Fruit fly (Drosophila melanogaster) whole organism, prepupa: ENCODE measurements around the gene CG42537.

ENCODE experiments used
- CG6792 ChIP-seq: fragments of 200-800 bp; sonication (Bioruptor generic); optimal IDR thresholded peaks from 3 replicates; lab custom pipeline; 2016; ENCODE audit warnings: missing biosample characterization, missing genetic modification characterization
- CG7368 ChIP-seq: fragments of 200-800 bp; sonication (Bioruptor generic); optimal IDR thresholded peaks from 3 replicates; lab custom pipeline; 2016; ENCODE audit warnings: missing biosample characterization, missing genetic modification characterization
- Eip75B ChIP-seq: fragments of 200-800 bp; sonication (Bioruptor generic); optimal IDR thresholded peaks from 3 replicates; lab custom pipeline; 2016; ENCODE audit warnings: missing biosample characterization, missing genetic modification characterization
- Ets96B ChIP-seq: fragments of 200-800 bp; optimal IDR thresholded peaks from 2 replicates; lab custom pipeline; 2019; ENCODE audit warnings: missing biosample characterization, mild to moderate bottlenecking, missing genetic modification characterization, moderate library complexity
- Gug ChIP-seq: fragments of 200-800 bp; sonication (Bioruptor generic); IDR thresholded peaks from 2 replicates; pipeline ENCODE4 v1.3.6; 2022; ENCODE audit warnings: missing biosample characterization, missing genetic modification characterization
- Hr38 ChIP-seq: sonication (Bioruptor generic); optimal IDR thresholded peaks from 2 replicates; lab custom pipeline; 2016; ENCODE audit warnings: missing biosample characterization, missing genetic modification characterization
- Met ChIP-seq: fragments of 200-800 bp; sonication (Bioruptor generic); optimal IDR thresholded peaks from 3 replicates; lab custom pipeline; 2016; ENCODE audit warnings: missing biosample characterization, missing genetic modification characterization
- Smox ChIP-seq: fragments of 200-800 bp; sonication (Bioruptor generic); optimal IDR thresholded peaks from 3 replicates; lab custom pipeline; 2016; ENCODE audit warnings: missing biosample characterization, missing genetic modification characterization
- achi ChIP-seq: fragments of 200-800 bp; sonication (Bioruptor generic); optimal IDR thresholded peaks from 3 replicates; lab custom pipeline; 2016; ENCODE audit warnings: missing biosample characterization, missing genetic modification characterization
- dac ChIP-seq: fragments of 200-800 bp; sonication (Bioruptor generic); optimal IDR thresholded peaks from 2 replicates; lab custom pipeline; 2017; ENCODE audit warnings: missing biosample characterization, mild to moderate bottlenecking, missing genetic modification characterization
- fkh ChIP-seq: fragments of 200-800 bp; sonication (Bioruptor generic); optimal IDR thresholded peaks from 3 replicates; lab custom pipeline; 2017; ENCODE audit warnings: missing biosample characterization, mild to moderate bottlenecking, missing genetic modification characterization, moderate library complexity

DNA sequence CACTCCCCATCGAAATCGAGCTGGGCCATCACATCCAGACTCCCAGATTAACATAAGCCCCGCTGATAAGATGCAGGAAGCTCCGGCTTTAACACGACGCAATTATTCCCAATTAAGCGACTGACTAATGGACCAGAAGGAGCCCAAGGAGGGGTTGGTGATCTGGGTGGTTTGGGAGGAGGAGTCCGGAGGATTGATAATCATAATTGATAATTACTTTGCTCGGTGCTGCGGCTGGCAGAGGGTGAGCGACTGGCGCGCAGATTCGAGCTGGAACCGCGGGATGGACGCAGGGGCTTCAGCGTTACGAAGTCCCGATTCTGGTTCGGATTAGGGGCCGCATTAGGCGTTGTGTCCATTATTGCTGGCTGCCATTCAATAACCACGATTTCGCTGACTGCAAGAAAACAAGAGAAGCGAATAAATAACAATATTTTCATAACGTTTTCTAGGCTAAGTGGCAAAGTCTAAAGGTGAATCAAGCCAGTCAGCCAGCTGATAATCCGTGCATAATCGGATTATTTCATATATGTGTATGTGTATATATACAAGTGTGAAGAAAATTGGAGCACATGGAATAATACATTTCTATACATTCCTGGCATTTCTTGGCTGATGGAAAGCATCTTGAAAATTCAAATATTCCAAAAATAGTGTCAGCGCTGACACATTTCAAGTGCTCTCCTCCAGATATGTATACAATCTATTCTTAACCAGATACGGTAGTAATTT is 16.1 kb downstream of the CG42537 start:
- TF ChIP-seq Hr38 (GFP tag; lab: Kevin White, UChicago): no peak
- TF ChIP-seq fkh (GFP tag; lab: Kevin White, UChicago): no peak
- TF ChIP-seq Ets96B (tag; lab: Kevin White, UChicago): no peak
- TF ChIP-seq dac (GFP tag; lab: Kevin White, UChicago): no peak
- no peak for TF ChIP-seq achi (GFP tag; lab: Kevin White, UChicago)
- TF ChIP-seq Met (GFP tag; lab: Kevin White, UChicago): no peak
- no peak for TF ChIP-seq Smox (GFP tag; lab: Kevin White, UChicago)
- TF ChIP-seq Gug (GFP tag; lab: Robert Waterston, UW): no peak
- no peak for TF ChIP-seq CG7368 (GFP tag; lab: Kevin White, UChicago)
- no peak for TF ChIP-seq CG6792 (GFP tag; lab: Kevin White, UChicago)
- TF ChIP-seq Eip75B (GFP tag; lab: Kevin White, UChicago): no peak
